Worm (Caenorhabditis elegans): ENCODE data around the gene mrps-22.

The mrps-22 gene

ce11 chrII:10582318-10582717, at the start of gene mrps-22:
Gene mrps-22, plus strand, starts transcription at chrII:10582618.
- TF ChIP-seq unc-62 (GFP tag; optimal IDR thresholded peaks at IDR 0.05): no peak

- TF ChIP-seq unc-62 (GFP tag; optimal IDR thresholded peaks at IDR 0.05): no peak
Observed at ce11 chrII:10533985-10534384, 48.4 kb upstream of the mrps-22 start.

- no peak for TF ChIP-seq unc-62 (GFP tag; optimal IDR thresholded peaks at IDR 0.05)
Observed at ce11 chrII:10537571-10537970, 44.8 kb upstream of the mrps-22 start, which contains the start of gene R166.2. Gene R166.2, minus strand, starts transcription at chrII:10537671.

ce11 chrII:10537988-10538387, 44.4 kb upstream of the mrps-22 start:
- TF ChIP-seq unc-62 (GFP tag; optimal IDR thresholded peaks at IDR 0.05): no peak

- TF ChIP-seq unc-62 (GFP tag; optimal IDR thresholded peaks at IDR 0.05): no peak
Observed at ce11 chrII:10539232-10539631, 43.2 kb upstream of the mrps-22 start, which contains the start of gene R166.3. Gene R166.3, minus strand, starts transcription at chrII:10539332.

ce11 chrII:10541923-10542486, 40.4 kb upstream of the mrps-22 start, which contains the start of gene pro-1:
Gene pro-1, minus strand, starts transcription at chrII:10541996.
- no peak for TF ChIP-seq unc-62 (GFP tag; optimal IDR thresholded peaks at IDR 0.05)

ce11 chrII:10542654-10543456, 39.6 kb upstream of the mrps-22 start:
- TF ChIP-seq unc-62 (GFP tag; optimal IDR thresholded peaks at IDR 0.05): no peak

- TF ChIP-seq unc-62 (GFP tag; optimal IDR thresholded peaks at IDR 0.05): no peak
Observed at ce11 chrII:10543457-10544137, 38.8 kb upstream of the mrps-22 start.

- no peak for TF ChIP-seq unc-62 (GFP tag; optimal IDR thresholded peaks at IDR 0.05)
Observed at ce11 chrII:10544374-10544908, 38.0 kb upstream of the mrps-22 start.

- no peak for TF ChIP-seq unc-62 (GFP tag; optimal IDR thresholded peaks at IDR 0.05)
Observed at ce11 chrII:10545213-10545612, 37.2 kb upstream of the mrps-22 start.

- TF ChIP-seq unc-62 (GFP tag; optimal IDR thresholded peaks at IDR 0.05): no peak
Observed at ce11 chrII:10545924-10546783, 36.3 kb upstream of the mrps-22 start.

ce11 chrII:10546784-10547087, 35.7 kb upstream of the mrps-22 start:
- TF ChIP-seq unc-62 (GFP tag; optimal IDR thresholded peaks at IDR 0.05): no peak

- TF ChIP-seq unc-62 (GFP tag; optimal IDR thresholded peaks at IDR 0.05): no peak
Observed at ce11 chrII:10547311-10547710, 35.1 kb upstream of the mrps-22 start.

ce11 chrII:10547803-10548693, 34.4 kb upstream of the mrps-22 start:
- TF ChIP-seq unc-62 (GFP tag; optimal IDR thresholded peaks at IDR 0.05): no peak

Measured in whole organism, dauer.